Fruit fly (Drosophila melanogaster): ENCODE results near the gene GILT1.

DNA sequence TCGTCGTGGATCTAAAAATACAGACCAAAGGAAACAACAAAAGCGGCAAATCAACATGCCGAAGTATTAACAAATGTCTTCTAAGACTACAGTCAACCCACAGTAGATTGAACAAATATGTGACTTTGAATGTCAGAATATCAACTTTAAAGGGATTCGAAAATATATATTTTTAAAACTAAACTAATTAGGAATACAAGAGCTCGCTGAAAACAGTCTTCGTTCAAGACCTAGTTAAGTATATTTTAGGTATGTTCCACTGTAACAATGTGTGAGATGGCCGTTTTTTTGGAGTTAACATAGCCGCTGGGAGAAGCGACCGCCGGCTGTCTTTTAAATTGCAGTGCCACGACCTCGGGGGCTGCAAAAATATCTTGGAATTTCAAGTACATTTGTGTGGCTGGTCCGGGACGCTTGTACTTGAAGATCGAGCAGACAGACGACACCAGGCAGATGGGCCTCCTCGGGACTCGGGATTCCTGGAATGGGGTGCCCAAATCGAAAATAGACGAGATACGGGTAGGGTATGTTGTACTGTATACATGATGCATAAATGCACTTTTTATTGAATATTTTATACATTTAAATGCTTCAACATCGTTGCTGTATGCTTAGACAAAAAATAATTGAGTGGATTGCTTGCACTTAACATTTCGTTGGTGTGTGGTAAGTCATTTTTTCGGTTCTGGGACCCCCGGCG, 26.8 kb upstream of the GILT1 start:
- no peak for TF ChIP-seq EcR (GFP tag; optimal IDR thresholded peaks at IDR 0.05)
- no peak for TF ChIP-seq psq (optimal IDR thresholded peaks at IDR 0.05)
- no peak for TF ChIP-seq CG8478 (optimal IDR thresholded peaks at IDR 0.05)
- no peak for TF ChIP-seq pan (optimal IDR thresholded peaks at IDR 0.05)
- no peak for TF ChIP-seq usp (GFP tag; optimal IDR thresholded peaks at IDR 0.05)

All from whole organism.